Worm (Caenorhabditis elegans) whole organism, late embryonic: ENCODE results near the gene K02C4.5.

Experiments
- T23F11.4 ChIP-seq: fragments of 200-800 bp; sonication (Bioruptor generic); optimal IDR thresholded peaks from 2 replicates; lab custom pipeline; 2018; ENCODE audit warnings: mild to moderate bottlenecking, missing genetic modification characterization, missing compliant biosample characterization
- ama-1 ChIP-seq: fragments of 150-350 bp; optimal IDR thresholded peaks from 2 replicates; lab custom pipeline; 2014
- ceh-14 ChIP-seq: sonication (generic microtip); optimal IDR thresholded peaks from 2 replicates; lab custom pipeline; 2016; ENCODE audit warnings: missing genotype, missing genetic modification characterization, missing compliant biosample characterization
- ceh-18 ChIP-seq: sonication (generic microtip); optimal IDR thresholded peaks from 2 replicates; lab custom pipeline; 2016; ENCODE audit warnings: missing genetic modification characterization, missing compliant biosample characterization
- ceh-19 ChIP-seq: fragments of 200-800 bp; sonication (Bioruptor generic); optimal IDR thresholded peaks from 2 replicates; lab custom pipeline; 2018; ENCODE audit warnings: mild to moderate bottlenecking, missing genetic modification characterization, missing compliant biosample characterization
- ceh-22 ChIP-seq: sonication (generic microtip); optimal IDR thresholded peaks from 2 replicates; lab custom pipeline; 2017; ENCODE audit warnings: missing biosample characterization, missing genetic modification characterization
- ceh-24 ChIP-seq: sonication (generic microtip); optimal IDR thresholded peaks from 2 replicates; lab custom pipeline; 2016; ENCODE audit warnings: mild to moderate bottlenecking, missing genetic modification characterization, missing compliant biosample characterization
- ceh-30 ChIP-seq: fragments of 150-350 bp; optimal IDR thresholded peaks from 2 replicates; lab custom pipeline; 2014; ENCODE audit warnings: missing biosample characterization, missing genetic modification characterization
- ceh-48 ChIP-seq: sonication (generic microtip); optimal IDR thresholded peaks from 2 replicates; lab custom pipeline; 2016; ENCODE audit warnings: missing genetic modification characterization, inconsistent platforms, missing compliant biosample characterization
- ceh-9 ChIP-seq: sonication (generic microtip); optimal IDR thresholded peaks from 2 replicates; lab custom pipeline; 2016; ENCODE audit warnings: mild to moderate bottlenecking, missing genetic modification characterization, inconsistent platforms, missing compliant biosample characterization
- che-1 ChIP-seq: sonication (generic microtip); optimal IDR thresholded peaks from 2 replicates; lab custom pipeline; 2016; ENCODE audit warnings: mild to moderate bottlenecking, missing genetic modification characterization, missing compliant biosample characterization
- dve-1 ChIP-seq: sonication (generic microtip); optimal IDR thresholded peaks from 2 replicates; lab custom pipeline; 2017; ENCODE audit warnings: antibody characterized with exemption, mild to moderate bottlenecking, missing genetic modification characterization, missing compliant biosample characterization
- ets-4 ChIP-seq: sonication (generic microtip); optimal IDR thresholded peaks from 2 replicates; lab custom pipeline; 2016; ENCODE audit warnings: missing genetic modification characterization, missing compliant biosample characterization
- eyg-1 ChIP-seq: sonication (generic microtip); optimal IDR thresholded peaks from 2 replicates; lab custom pipeline; 2016; ENCODE audit warnings: missing genotype, missing genetic modification characterization, missing compliant biosample characterization
- gmeb-2 ChIP-seq: sonication (generic microtip); optimal IDR thresholded peaks from 2 replicates; lab custom pipeline; 2016; ENCODE audit warnings: missing genetic modification characterization, inconsistent platforms, missing compliant biosample characterization
- hlh-15 ChIP-seq: sonication (generic microtip); optimal IDR thresholded peaks from 2 replicates; lab custom pipeline; 2016; ENCODE audit warnings: missing genetic modification characterization, missing compliant biosample characterization
- hlh-30 ChIP-seq: sonication (generic microtip); optimal IDR thresholded peaks from 2 replicates; lab custom pipeline; 2017; ENCODE audit warnings: antibody characterized with exemption, missing genetic modification characterization, missing compliant biosample characterization; ENCODE audit not compliant: insufficient read depth
- hlh-6 ChIP-seq: sonication (generic microtip); optimal IDR thresholded peaks from 2 replicates; lab custom pipeline; 2016; ENCODE audit warnings: missing genotype, missing genetic modification characterization, missing compliant biosample characterization
- hlh-8 ChIP-seq: sonication (generic microtip); optimal IDR thresholded peaks from 2 replicates; lab custom pipeline; 2016; ENCODE audit warnings: missing genotype, missing genetic modification characterization, missing compliant biosample characterization
- lim-6 ChIP-seq: sonication (generic microtip); optimal IDR thresholded peaks from 2 replicates; lab custom pipeline; 2016; ENCODE audit warnings: missing genetic modification characterization, missing compliant biosample characterization
- mec-3 ChIP-seq: sonication (generic microtip); optimal IDR thresholded peaks from 2 replicates; lab custom pipeline; 2016; ENCODE audit warnings: borderline replicate concordance, missing genetic modification characterization, missing compliant biosample characterization
- nfya-1 ChIP-seq: sonication (generic microtip); optimal IDR thresholded peaks from 2 replicates; lab custom pipeline; 2017; ENCODE audit warnings: missing genetic modification characterization, mild to moderate bottlenecking, missing compliant biosample characterization, antibody characterized with exemption, moderate library complexity
- pha-2 ChIP-seq: sonication (generic microtip); optimal IDR thresholded peaks from 2 replicates; lab custom pipeline; 2017; ENCODE audit warnings: mild to moderate bottlenecking, missing genetic modification characterization, missing compliant biosample characterization
- pha-4 ChIP-seq: fragments of 150-350 bp; optimal IDR thresholded peaks from 2 replicates; lab custom pipeline; 2018; ENCODE audit warnings: missing biosample characterization, missing genetic modification reagents, missing genetic modification characterization
- pqm-1 ChIP-seq: sonication (generic microtip); optimal IDR thresholded peaks from 2 replicates; lab custom pipeline; 2016; ENCODE audit warnings: missing genetic modification characterization, missing compliant biosample characterization
- ref-2 ChIP-seq: sonication (generic microtip); optimal IDR thresholded peaks from 2 replicates; lab custom pipeline; 2016; ENCODE audit warnings: missing genetic modification characterization, missing compliant biosample characterization
- rnt-1 ChIP-seq: sonication (generic microtip); optimal IDR thresholded peaks from 2 replicates; lab custom pipeline; 2016; ENCODE audit warnings: missing genetic modification characterization, missing compliant biosample characterization
- sdc-2 ChIP-seq: sonication (generic microtip); optimal IDR thresholded peaks from 2 replicates; lab custom pipeline; 2016; ENCODE audit warnings: missing genotype, missing genetic modification characterization, missing compliant biosample characterization
- sox-2 ChIP-seq: fragments of 200-800 bp; sonication (Bioruptor generic); IDR thresholded peaks from 2 replicates; pipeline ENCODE4 v1.3.6; 2022; ENCODE audit warnings: missing genetic modification reagents, missing genetic modification characterization, missing compliant biosample characterization
- sox-4 ChIP-seq: sonication (generic microtip); optimal IDR thresholded peaks from 2 replicates; lab custom pipeline; 2017; ENCODE audit warnings: mild to moderate bottlenecking, missing genetic modification characterization, inconsistent platforms, missing compliant biosample characterization
- syd-9 ChIP-seq: sonication (generic microtip); optimal IDR thresholded peaks from 2 replicates; lab custom pipeline; 2016; ENCODE audit warnings: mild to moderate bottlenecking, missing genetic modification characterization, moderate library complexity, missing compliant biosample characterization
- tbx-2 ChIP-seq: sonication (generic microtip); optimal IDR thresholded peaks from 2 replicates; lab custom pipeline; 2016; ENCODE audit warnings: missing genetic modification characterization, missing compliant biosample characterization
- ttx-3 ChIP-seq: sonication (generic microtip); optimal IDR thresholded peaks from 2 replicates; lab custom pipeline; 2016; ENCODE audit warnings: missing genetic modification reagents, missing genetic modification characterization, missing compliant biosample characterization
- unc-55 ChIP-seq: sonication (generic microtip); optimal IDR thresholded peaks from 2 replicates; lab custom pipeline; 2017; ENCODE audit warnings: missing biosample characterization, missing genetic modification reagents, missing genetic modification characterization
- ztf-16 ChIP-seq: sonication (generic microtip); optimal IDR thresholded peaks from 2 replicates; lab custom pipeline; 2017; ENCODE audit warnings: missing genetic modification characterization, missing compliant biosample characterization

K02C4.5 gene

DNA sequence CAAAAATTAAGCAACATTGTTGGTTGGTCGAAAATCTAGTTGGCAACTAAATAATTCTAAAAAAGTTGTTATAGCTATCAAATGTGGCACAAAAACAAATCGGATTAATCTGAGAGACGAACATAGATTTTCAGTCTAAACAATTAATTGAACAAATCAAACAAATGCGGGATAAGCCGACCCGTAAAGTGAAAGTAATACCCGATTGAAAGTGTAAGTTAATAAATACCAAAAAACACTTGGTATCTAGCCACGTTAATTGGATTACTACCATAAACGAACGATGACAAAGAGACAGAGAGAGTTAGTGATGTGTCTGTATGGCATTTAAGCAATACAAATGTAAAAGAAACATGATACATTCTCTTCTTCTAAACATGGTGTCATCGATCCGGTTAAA, 15.7 kb downstream of the K02C4.5 start:
- TF ChIP-seq pqm-1 (tag; lab: Kevin White, UChicago) (no peak), ceh-24 (tag; lab: Kevin White, UChicago) (no peak), dve-1 (no peak), ceh-18 (tag; lab: Kevin White, UChicago) (no peak), pha-4 (no peak), ref-2 (tag; lab: Kevin White, UChicago) (no peak), ttx-3 (tag; lab: Kevin White, UChicago) (no peak), eyg-1 (tag; lab: Kevin White, UChicago) (no peak), ceh-9 (tag; lab: Kevin White, UChicago) (no peak), gmeb-2 (tag; lab: Kevin White, UChicago) (no peak), ceh-19 (GFP tag; lab: Kevin White, UChicago) (no peak), rnt-1 (tag; lab: Kevin White, UChicago) (no peak)

DNA sequence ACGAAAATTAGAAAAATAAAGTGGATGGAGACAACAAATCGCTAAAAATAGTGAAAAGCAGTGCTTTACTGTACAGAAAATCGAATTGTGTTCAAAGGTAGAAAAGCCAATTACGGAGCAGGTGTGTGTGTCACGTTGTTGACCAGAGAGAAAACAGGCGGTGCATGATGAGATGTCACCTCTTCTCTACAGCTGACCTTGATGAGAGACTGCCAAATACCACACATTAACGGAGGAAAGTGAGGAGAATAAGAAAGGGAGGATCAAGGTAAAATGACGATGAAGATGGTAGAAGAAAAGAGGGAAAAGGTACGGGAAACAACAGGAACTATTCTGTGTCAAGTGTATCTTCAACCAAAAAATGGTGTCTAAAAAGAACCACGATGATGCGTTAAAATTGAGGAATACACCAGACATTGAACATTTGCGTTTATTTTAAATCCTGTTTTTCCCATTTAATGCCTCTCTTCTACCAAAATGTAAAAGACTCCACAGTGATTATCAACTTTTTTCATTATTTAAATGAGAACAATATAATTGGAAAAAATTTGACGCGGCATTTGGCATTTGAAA, 21.1 kb downstream of the K02C4.5 start:
- TF ChIP-seq hlh-30 (tag; lab: Kevin White, UChicago) (peak; percentile 40), mec-3 (tag; lab: Kevin White, UChicago) (no peak), sdc-2 (tag; lab: Kevin White, UChicago) (no peak)

DNA sequence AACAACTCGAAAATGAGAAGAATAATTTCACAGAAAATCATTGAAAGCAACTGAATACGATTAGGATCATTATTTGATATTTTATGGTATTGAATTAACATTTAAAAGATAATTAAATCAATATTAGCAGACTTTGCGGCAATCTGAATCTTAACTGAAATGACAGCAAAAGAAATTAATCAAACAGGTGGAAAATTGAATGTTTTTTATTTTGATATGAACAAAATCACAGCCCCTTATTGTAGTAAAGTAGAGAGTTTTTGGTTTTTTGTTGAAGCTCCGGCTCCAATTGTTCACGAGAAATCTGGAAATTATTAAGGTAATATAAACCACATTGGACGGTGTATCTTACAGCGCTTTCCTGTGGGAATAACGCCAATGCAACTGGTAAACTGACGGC, 23.8 kb downstream of the K02C4.5 start, which contains the start of gene sre-2:
Gene sre-2, minus strand, starts transcription at position 101 of the 400 bp plus-strand sequence.
- TF ChIP-seq sox-4 (no peak), ztf-16 (tag; lab: Kevin White, UChicago) (no peak), hlh-6 (no peak), ceh-14 (no peak), che-1 (tag; lab: Kevin White, UChicago) (no peak), hlh-15 (tag; lab: Kevin White, UChicago) (no peak), ref-2 (tag; lab: Kevin White, UChicago) (no peak), hlh-8 (no peak), pha-2 (tag; lab: Kevin White, UChicago) (no peak), lim-6 (no peak), ceh-30 (tag; lab: Kevin White, UChicago) (no peak), ama-1 (lab: Kevin White, UChicago) (no peak), nfya-1 (tag; lab: Kevin White, UChicago) (no peak), ets-4 (tag; lab: Kevin White, UChicago) (no peak), tbx-2 (tag; lab: Kevin White, UChicago) (no peak), hlh-30 (tag; lab: Kevin White, UChicago) (no peak), sox-2 (GFP tag; lab: Robert Waterston, UW) (no peak), ceh-22 (no peak)

DNA sequence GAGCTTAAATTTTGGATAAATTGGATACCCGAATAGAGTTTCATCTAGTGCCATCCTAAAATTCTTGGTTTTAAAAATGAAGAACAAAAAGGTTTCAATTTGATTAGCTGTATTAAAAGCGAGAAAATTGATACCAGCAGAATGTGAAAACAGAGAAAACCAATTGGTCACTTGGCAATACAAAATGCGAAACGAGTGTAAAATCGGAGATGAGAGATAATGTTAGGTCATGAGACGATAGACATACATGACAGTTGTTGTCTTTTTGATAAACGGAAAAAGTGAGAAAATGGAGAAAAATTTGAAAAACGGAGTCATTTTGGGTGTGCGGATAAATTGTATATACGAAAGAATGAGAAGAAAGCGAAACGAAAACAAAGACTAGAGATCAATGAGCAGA, 26.8 kb downstream of the K02C4.5 start, which contains the start of gene sfxn-5:
Gene sfxn-5, minus strand, starts transcription at position 55 of the 400 bp plus-strand sequence.
- TF ChIP-seq ttx-3 (tag; lab: Kevin White, UChicago) (no peak), unc-55 (GFP tag; lab: Kevin White, UChicago) (peak; percentile 35), ceh-48 (no peak), T23F11.4 (no peak), sdc-2 (tag; lab: Kevin White, UChicago) (no peak), ceh-18 (tag; lab: Kevin White, UChicago) (peak; percentile 50), ceh-30 (tag; lab: Kevin White, UChicago) (no peak), syd-9 (tag; lab: Kevin White, UChicago) (no peak), ceh-24 (tag; lab: Kevin White, UChicago) (no peak), hlh-6 (no peak)
